Worm (Caenorhabditis elegans): Measurements from ENCODE around the gene srsx-19.

The srsx-19 gene

DNA sequence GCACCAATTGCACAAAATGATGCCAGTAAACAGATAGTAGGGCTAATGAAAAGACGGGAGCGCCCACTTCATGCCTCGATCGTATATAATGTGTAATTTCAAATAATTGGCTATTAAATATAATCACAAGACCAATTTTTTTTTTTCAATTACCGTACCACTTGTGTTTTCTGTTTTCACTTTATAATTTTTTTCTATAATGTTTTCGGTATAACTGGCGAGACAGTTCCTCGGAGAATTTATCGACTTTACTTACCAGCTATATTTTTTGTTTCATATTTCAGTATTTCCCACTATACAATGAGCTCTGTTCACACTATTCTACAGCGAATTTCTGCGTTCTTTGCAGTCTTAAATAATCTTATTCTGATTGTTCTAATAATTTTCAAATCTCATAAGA is 28.7 kb downstream of the srsx-19 start, which contains the start of gene str-252:
str-252 (plus strand) TSS at position 301 of the 400 bp plus-strand sequence.
- TF ChIP-seq nfya-1 (tag; optimal IDR thresholded peaks at IDR 0.05; ENCODE audit: insufficient read depth) (no peak), fos-1 (tag; optimal IDR thresholded peaks at IDR 0.05) (no peak), unc-39 (tag; optimal IDR thresholded peaks at IDR 0.05) (no peak), jun-1 (tag; optimal IDR thresholded peaks at IDR 0.05) (no peak), snpc-4 (tag; optimal IDR thresholded peaks at IDR 0.05) (no peak), fkh-2 (tag; optimal IDR thresholded peaks at IDR 0.05) (no peak)

DNA sequence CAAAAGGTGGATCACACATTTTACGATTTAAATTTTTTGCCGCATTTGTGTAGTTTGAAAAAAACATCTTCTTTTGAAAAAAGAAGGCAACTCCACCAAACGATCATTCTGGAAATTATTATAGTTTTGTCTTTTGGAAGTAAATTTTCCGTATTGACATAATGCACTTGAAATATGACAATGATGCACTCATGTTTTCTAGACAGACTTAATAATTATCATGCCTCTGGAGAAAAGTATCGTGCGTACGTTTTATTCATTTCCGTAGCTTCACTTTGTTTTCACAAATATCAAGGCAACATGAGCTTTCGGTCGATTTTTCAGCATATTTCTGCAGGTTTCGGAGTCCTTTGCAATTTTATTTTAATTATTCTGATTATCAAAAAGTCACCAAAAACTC is 30.9 kb downstream of the srsx-19 start, which contains the start of gene str-250:
str-250 (plus strand) TSS at position 301 of the 400 bp plus-strand sequence.
- TF ChIP-seq ceh-16 (tag; optimal IDR thresholded peaks at IDR 0.05) (no peak), pha-4 (tag; optimal IDR thresholded peaks at IDR 0.05) (no peak), egl-5 (tag; optimal IDR thresholded peaks at IDR 0.05) (no peak), nhr-23 (tag; optimal IDR thresholded peaks at IDR 0.05) (no peak), skn-1 (tag; optimal IDR thresholded peaks at IDR 0.05) (no peak), zag-1 (tag; optimal IDR thresholded peaks at IDR 0.05) (no peak), fkh-10 (GFP tag; optimal IDR thresholded peaks at IDR 0.05) (no peak), unc-39 (tag; optimal IDR thresholded peaks at IDR 0.05) (no peak)

DNA sequence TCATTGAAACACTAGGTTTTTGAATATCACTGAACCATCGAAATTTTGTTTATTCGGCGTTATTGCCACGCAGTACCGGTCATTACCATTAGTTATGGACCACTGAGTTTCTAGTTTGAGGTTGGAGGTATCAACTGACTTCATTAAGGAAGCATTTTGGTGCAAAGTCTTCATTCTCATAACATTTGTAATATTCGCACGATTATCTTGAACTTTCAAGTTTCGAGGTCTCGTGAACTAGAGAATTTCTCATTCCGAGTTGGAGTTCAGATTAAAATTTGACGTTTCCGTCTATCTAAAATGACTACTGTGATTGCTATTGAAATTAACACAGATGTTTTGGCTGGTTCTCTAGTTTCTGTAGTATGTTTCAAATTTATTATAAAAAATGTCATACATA is 33.3 kb downstream of the srsx-19 start, which contains the start of gene srx-42:
srx-42 (plus strand) TSS at position 301 of the 400 bp plus-strand sequence.
- TF ChIP-seq aly-2 (tag; optimal IDR thresholded peaks at IDR 0.05) (no peak), skn-1 (tag; optimal IDR thresholded peaks at IDR 0.05) (no peak), hmg-11 (tag; optimal IDR thresholded peaks at IDR 0.05) (no peak), fos-1 (tag; optimal IDR thresholded peaks at IDR 0.05) (no peak), lin-15B (tag; optimal IDR thresholded peaks at IDR 0.05) (no peak), jun-1 (tag; optimal IDR thresholded peaks at IDR 0.05) (no peak), ceh-16 (tag; optimal IDR thresholded peaks at IDR 0.05) (no peak), ceh-9 (tag; optimal IDR thresholded peaks at IDR 0.05) (no peak), daf-12 (tag; optimal IDR thresholded peaks at IDR 0.05) (no peak)

DNA sequence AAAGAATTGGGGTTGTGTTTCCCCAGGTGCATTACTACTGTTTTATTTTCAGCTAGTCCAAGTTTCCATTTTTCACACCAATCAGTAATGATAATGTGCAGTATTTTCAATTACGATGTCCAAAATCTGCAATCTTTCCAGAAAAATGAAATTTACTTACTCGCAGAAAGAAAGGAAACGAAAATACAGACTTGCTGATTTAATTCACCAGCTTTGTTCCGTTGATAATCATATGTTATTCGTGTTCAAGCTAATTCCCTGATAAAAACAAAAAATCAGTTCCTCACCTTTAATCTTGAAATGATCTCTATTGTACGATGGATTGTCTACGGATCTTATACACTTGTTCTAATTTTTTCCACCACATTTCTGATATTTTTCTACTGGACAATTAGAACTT is 36.4 kb downstream of the srsx-19 start, which contains the start of gene srxa-11:
srxa-11 (plus strand) TSS at position 301 of the 400 bp plus-strand sequence.
- TF ChIP-seq nhr-77 (tag; optimal IDR thresholded peaks at IDR 0.05) = no peak
- no peak for TF ChIP-seq nhr-237 (tag; optimal IDR thresholded peaks at IDR 0.05)
- no peak for TF ChIP-seq lin-39 (tag; optimal IDR thresholded peaks at IDR 0.05)
- TF ChIP-seq nhr-12 (tag; optimal IDR thresholded peaks at IDR 0.05) = no peak
- no peak for TF ChIP-seq sea-2 (GFP tag; optimal IDR thresholded peaks at IDR 0.05)
- no peak for TF ChIP-seq lin-15B (tag; optimal IDR thresholded peaks at IDR 0.05)
- no peak for TF ChIP-seq eor-1 (tag; optimal IDR thresholded peaks at IDR 0.05)
- TF ChIP-seq ceh-9 (tag; optimal IDR thresholded peaks at IDR 0.05) = no peak
- TF ChIP-seq unc-39 (tag; optimal IDR thresholded peaks at IDR 0.05) = no peak
- TF ChIP-seq nhr-25 (tag; optimal IDR thresholded peaks at IDR 0.05) = no peak
- no peak for TF ChIP-seq elt-3 (tag; optimal IDR thresholded peaks at IDR 0.05)
- no peak for TF ChIP-seq hmg-11 (tag; optimal IDR thresholded peaks at IDR 0.05)
- TF ChIP-seq egl-27 (tag; optimal IDR thresholded peaks at IDR 0.05) = no peak
- no peak for TF ChIP-seq egl-5 (tag; optimal IDR thresholded peaks at IDR 0.05)
- no peak for TF ChIP-seq ztf-4 (tag; optimal IDR thresholded peaks at IDR 0.05)
- no peak for TF ChIP-seq ZK546.5 (tag; optimal IDR thresholded peaks at IDR 0.05)
- TF ChIP-seq nhr-43 (tag; optimal IDR thresholded peaks at IDR 0.05; ENCODE audit: poor library complexity, severe bottlenecking) = no peak
- no peak for TF ChIP-seq skn-1 (tag; optimal IDR thresholded peaks at IDR 0.05)

DNA sequence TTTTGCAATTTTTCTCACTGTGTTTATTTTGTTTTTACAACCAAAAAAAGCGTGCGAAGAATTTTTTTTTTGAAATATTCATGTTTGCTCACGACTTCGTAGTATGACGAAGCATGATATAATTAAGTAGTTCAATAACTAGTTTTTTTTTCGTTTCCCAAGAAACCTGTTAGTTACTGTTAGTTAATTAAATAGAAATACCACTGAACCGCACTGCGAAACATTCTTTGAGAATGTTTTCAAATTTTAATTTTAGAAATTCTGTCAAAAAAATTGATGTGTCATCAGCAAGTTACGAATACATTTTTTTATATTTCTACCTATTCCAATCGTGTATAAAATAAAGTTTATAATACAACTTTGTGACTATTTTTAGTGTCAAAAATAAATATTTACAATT is 38.9 kb downstream of the srsx-19 start, which contains the start of gene srxa-12:
srxa-12 (plus strand) TSS at position 301 of the 400 bp plus-strand sequence.
- no peak for TF ChIP-seq egl-5 (tag; optimal IDR thresholded peaks at IDR 0.05)
- no peak for TF ChIP-seq ceh-82 (tag; optimal IDR thresholded peaks at IDR 0.05)
- no peak for TF ChIP-seq nfya-1 (tag; optimal IDR thresholded peaks at IDR 0.05; ENCODE audit: insufficient read depth)
- no peak for TF ChIP-seq ZK546.5 (tag; optimal IDR thresholded peaks at IDR 0.05)
- no peak for TF ChIP-seq unc-39 (tag; optimal IDR thresholded peaks at IDR 0.05)
- TF ChIP-seq lin-15B (tag; optimal IDR thresholded peaks at IDR 0.05) = no peak
- TF ChIP-seq fkh-10 (GFP tag; optimal IDR thresholded peaks at IDR 0.05) = no peak
- TF ChIP-seq ztf-11 (tag; optimal IDR thresholded peaks at IDR 0.05) = no peak
- TF ChIP-seq elt-3 (tag; optimal IDR thresholded peaks at IDR 0.05) = no peak
- TF ChIP-seq mdl-1 (tag; optimal IDR thresholded peaks at IDR 0.05) = no peak
- TF ChIP-seq jun-1 (tag; optimal IDR thresholded peaks at IDR 0.05) = no peak
- TF ChIP-seq snpc-4 (tag; optimal IDR thresholded peaks at IDR 0.05) = no peak
- TF ChIP-seq nhr-28 (tag; optimal IDR thresholded peaks at IDR 0.05) = no peak
- TF ChIP-seq nhr-11 (tag; optimal IDR thresholded peaks at IDR 0.05) = no peak

All from whole organism, L3 larva.